Comparison of ENCODE assay signal across 1 fruit fly cellular context in genomic region chrX:9778545-9778944, dm6.
TF ChIP-seq lines count a peak whose summit lies in the region.

CG1354 (plus strand) TSS chrX:9778742.

TF ChIP-seq in whole organism, embryonic, 481 proteins besides CTCF, POLR2A, EP300 and RAD21 (continued from another document and continues in another):
- no peak for TF ChIP-seq PHDP (tag; optimal IDR thresholded peaks at IDR 0.05; lab: Kevin White, UChicago)
- no peak for TF ChIP-seq CG15073 (GFP tag; optimal IDR thresholded peaks at IDR 0.05; lab: Kevin White, UChicago)
- TF ChIP-seq CG42726 (GFP tag; IDR thresholded peaks at IDR 0.05; lab: Robert Waterston, UW; ENCODE audit: partially characterized antibody): peak; percentile 82
- TF ChIP-seq CG10321 (GFP tag; IDR thresholded peaks at IDR 0.05; lab: Robert Waterston, UW): peak; percentile 77
- peak; percentile 62 for TF ChIP-seq Atf3 (GFP tag; optimal IDR thresholded peaks at IDR 0.05; lab: Kevin White, UChicago)
- TF ChIP-seq repo (GFP tag; optimal IDR thresholded peaks at IDR 0.05; lab: Kevin White, UChicago): peak; percentile 55
- TF ChIP-seq Usf (GFP tag; optimal IDR thresholded peaks at IDR 0.05; lab: Kevin White, UChicago): peak; percentile 68
- peak; percentile 68; the same call in 2 of the 3 replicates for TF ChIP-seq H15 (GFP tag; IDR thresholded peaks at IDR 0.05; lab: Robert Waterston, UW)
- TF ChIP-seq Bgb (GFP tag; IDR thresholded peaks at IDR 0.05; lab: Robert Waterston, UW; ENCODE audit: partially characterized antibody): peak; percentile 62
- TF ChIP-seq CG34224 (GFP tag; IDR thresholded peaks at IDR 0.05; lab: Robert Waterston, UW; ENCODE audit: partially characterized antibody): peak; percentile 27; the same call in 1 of the 3 replicates
- TF ChIP-seq CG6272 (GFP tag; IDR thresholded peaks at IDR 0.05; lab: Robert Waterston, UW): peak; percentile 41; the same call in 1 of the 2 replicates
- TF ChIP-seq CG33557 (GFP tag; optimal IDR thresholded peaks at IDR 0.05; lab: Kevin White, UChicago): peak; percentile 15
- no peak for TF ChIP-seq Dfd (GFP tag; optimal IDR thresholded peaks at IDR 0.05; lab: Kevin White, UChicago)
- TF ChIP-seq stc (GFP tag; IDR thresholded peaks at IDR 0.05; lab: Robert Waterston, UW): peak; percentile 43; the same call in 1 of the 2 replicates
- peak; percentile 31; the same call in 1 of the 2 replicates for TF ChIP-seq CG31224 (GFP tag; IDR thresholded peaks at IDR 0.05; lab: Robert Waterston, UW)
- peak; percentile 59 for TF ChIP-seq nmo (GFP tag; optimal IDR thresholded peaks at IDR 0.05; lab: Kevin White, UChicago)
- no peak for TF ChIP-seq CG15269 (tag; optimal IDR thresholded peaks at IDR 0.05; lab: Kevin White, UChicago)
- no peak for TF ChIP-seq CG18476 (GFP tag; optimal IDR thresholded peaks at IDR 0.05; lab: Kevin White, UChicago)
- no peak for TF ChIP-seq Scr (GFP tag; IDR thresholded peaks at IDR 0.05; lab: Robert Waterston, UW; ENCODE audit: partially characterized antibody)
- no peak for TF ChIP-seq zen2 (GFP tag; IDR thresholded peaks at IDR 0.05; lab: Robert Waterston, UW; ENCODE audit: partially characterized antibody)
- peak; percentile 48; the same call in 1 of the 2 replicates for TF ChIP-seq CG13287 (GFP tag; IDR thresholded peaks at IDR 0.05; lab: Robert Waterston, UW; ENCODE audit: partially characterized antibody)
- no peak for TF ChIP-seq Tbp (GFP tag; optimal IDR thresholded peaks at IDR 0.05; lab: Kevin White, UChicago)
- peak; percentile 69 for TF ChIP-seq CG10267 (tag; optimal IDR thresholded peaks at IDR 0.05; lab: Kevin White, UChicago)
- TF ChIP-seq CG13296 (GFP tag; optimal IDR thresholded peaks at IDR 0.05; lab: Kevin White, UChicago): no peak
- no peak for TF ChIP-seq crol (GFP tag; IDR thresholded peaks at IDR 0.05; lab: Robert Waterston, UW)
- peak; percentile 10 for TF ChIP-seq twi (tag; optimal IDR thresholded peaks at IDR 0.05; lab: Kevin White, UChicago)
- no peak for TF ChIP-seq CG15479 (GFP tag; optimal IDR thresholded peaks at IDR 0.05; lab: Kevin White, UChicago)
- TF ChIP-seq Hr3 (GFP tag; optimal IDR thresholded peaks at IDR 0.05; lab: Kevin White, UChicago): peak; percentile 61
- TF ChIP-seq nerfin-2 (GFP tag; IDR thresholded peaks at IDR 0.05; lab: Robert Waterston, UW; ENCODE audit: partially characterized antibody): no peak
- peak; percentile 41 for TF ChIP-seq CG30431 (GFP tag; optimal IDR thresholded peaks at IDR 0.05; lab: Kevin White, UChicago)
- TF ChIP-seq MBD-R2 (GFP tag; IDR thresholded peaks at IDR 0.05; lab: Robert Waterston, UW): peak; percentile 94
- no peak for TF ChIP-seq CG43689 (GFP tag; IDR thresholded peaks at IDR 0.05; lab: Robert Waterston, UW)
- peak; percentile 42 for TF ChIP-seq CG12236 (GFP tag; optimal IDR thresholded peaks at IDR 0.05; lab: Kevin White, UChicago)
- TF ChIP-seq CG4282 (GFP tag; optimal IDR thresholded peaks at IDR 0.05; lab: Kevin White, UChicago): no peak
- TF ChIP-seq CG6654 (GFP tag; optimal IDR thresholded peaks at IDR 0.05; lab: Kevin White, UChicago): no peak
- TF ChIP-seq Hr78 (GFP tag; optimal IDR thresholded peaks at IDR 0.05; lab: Kevin White, UChicago): no peak
- peak; percentile 76 for TF ChIP-seq E2f1 (GFP tag; IDR thresholded peaks at IDR 0.05; lab: Robert Waterston, UW)
- TF ChIP-seq ci (GFP tag; IDR thresholded peaks at IDR 0.05; lab: Robert Waterston, UW): peak; percentile 91
- no peak for TF ChIP-seq fd96Cb (tag; optimal IDR thresholded peaks at IDR 0.05; lab: Kevin White, UChicago)
- no peak for TF ChIP-seq dmrt99B (tag; optimal IDR thresholded peaks at IDR 0.05; lab: Kevin White, UChicago)
- peak in 1 of 2 experiments; percentile 48 for TF ChIP-seq bsh (GFP tag; optimal IDR thresholded peaks at IDR 0.05; lab: Kevin White, UChicago)
- peak; percentile 30 for TF ChIP-seq CG34376 (GFP tag; optimal IDR thresholded peaks at IDR 0.05; lab: Kevin White, UChicago)
- TF ChIP-seq CG17802 (tag; optimal IDR thresholded peaks at IDR 0.05; lab: Kevin White, UChicago): peak; percentile 44
- peak; percentile 67 for TF ChIP-seq lilli (GFP tag; optimal IDR thresholded peaks at IDR 0.05; lab: Kevin White, UChicago)
- TF ChIP-seq pho (GFP tag; optimal IDR thresholded peaks at IDR 0.05; lab: Kevin White, UChicago): peak; percentile 64
- no peak for TF ChIP-seq Doc2 (GFP tag; IDR thresholded peaks at IDR 0.05; lab: Robert Waterston, UW)
- peak; percentile 61 for TF ChIP-seq p53 (GFP tag; optimal IDR thresholded peaks at IDR 0.05; lab: Kevin White, UChicago)
- peak; percentile 58 for TF ChIP-seq CG10366 (GFP tag; IDR thresholded peaks at IDR 0.05; lab: Robert Waterston, UW)
- TF ChIP-seq bbx (GFP tag; IDR thresholded peaks at IDR 0.05; lab: Robert Waterston, UW; ENCODE audit: partially characterized antibody): peak; percentile 62; the same call in 1 of the 2 replicates
- peak; percentile 42 for TF ChIP-seq btn (GFP tag; optimal IDR thresholded peaks at IDR 0.05; lab: Kevin White, UChicago)
- TF ChIP-seq CG12071 (GFP tag; optimal IDR thresholded peaks at IDR 0.05; lab: Kevin White, UChicago): no peak
- TF ChIP-seq sens (GFP tag; lab: Kevin White, UChicago): peak; percentile 88
- TF ChIP-seq wdn (GFP tag; IDR thresholded peaks at IDR 0.05; lab: Robert Waterston, UW): no peak
- TF ChIP-seq pb (GFP tag; optimal IDR thresholded peaks at IDR 0.05; lab: Kevin White, UChicago): peak; percentile 63
- TF ChIP-seq grau (tag; optimal IDR thresholded peaks at IDR 0.05; lab: Kevin White, UChicago): peak; percentile 61
- TF ChIP-seq pfk (GFP tag; optimal IDR thresholded peaks at IDR 0.05; lab: Kevin White, UChicago): peak; percentile 13
- no peak for TF ChIP-seq CG14860 (GFP tag; IDR thresholded peaks at IDR 0.05; lab: Robert Waterston, UW; ENCODE audit: partially characterized antibody)
- no peak for TF ChIP-seq so (GFP tag; IDR thresholded peaks at IDR 0.05; lab: Robert Waterston, UW)
- TF ChIP-seq CG3065 (GFP tag; optimal IDR thresholded peaks at IDR 0.05; lab: Kevin White, UChicago): peak; percentile 40
- peak in 1 of 2 experiments; percentile 65 for TF ChIP-seq insv (GFP tag; optimal IDR thresholded peaks at IDR 0.05; lab: Kevin White, UChicago)
- no peak for TF ChIP-seq Asciz (GFP tag; optimal IDR thresholded peaks at IDR 0.05; lab: Kevin White, UChicago)
- TF ChIP-seq CG15011 (GFP tag; optimal IDR thresholded peaks at IDR 0.05; lab: Kevin White, UChicago): no peak
- TF ChIP-seq Doc3 (GFP tag; IDR thresholded peaks at IDR 0.05; lab: Robert Waterston, UW; ENCODE audit: partially characterized antibody): no peak
- peak; percentile 58; the same call in 1 of the 2 replicates for TF ChIP-seq gsb (GFP tag; IDR thresholded peaks at IDR 0.05; lab: Robert Waterston, UW)
- peak; percentile 47 for TF ChIP-seq Dek (tag; optimal IDR thresholded peaks at IDR 0.05; lab: Kevin White, UChicago)
- TF ChIP-seq gt (GFP tag; IDR thresholded peaks at IDR 0.05; lab: Robert Waterston, UW): no peak
- TF ChIP-seq CG6813 (GFP tag; optimal IDR thresholded peaks at IDR 0.05; lab: Kevin White, UChicago): peak; percentile 64
- TF ChIP-seq CG34422 (GFP tag; IDR thresholded peaks at IDR 0.05; lab: Robert Waterston, UW): peak; percentile 94
- peak; percentile 49 for TF ChIP-seq fu2 (GFP tag; optimal IDR thresholded peaks at IDR 0.05; lab: Kevin White, UChicago)
- peak; percentile 68 for TF ChIP-seq CG2875 (GFP tag; optimal IDR thresholded peaks at IDR 0.05; lab: Kevin White, UChicago)
- peak; percentile 62; the same call in 1 of the 2 replicates for TF ChIP-seq CG9215 (GFP tag; IDR thresholded peaks at IDR 0.05; lab: Robert Waterston, UW)
- TF ChIP-seq jigr1 (GFP tag; IDR thresholded peaks at IDR 0.05; lab: Robert Waterston, UW): no peak
- TF ChIP-seq CG5180 (GFP tag; optimal IDR thresholded peaks at IDR 0.05; lab: Kevin White, UChicago): peak; percentile 5
- TF ChIP-seq knrl (GFP tag; IDR thresholded peaks at IDR 0.05; lab: Robert Waterston, UW; ENCODE audit: partially characterized antibody): peak; percentile 41; the same call in 1 of the 3 replicates
- peak; percentile 69 for TF ChIP-seq CG15696 (tag; optimal IDR thresholded peaks at IDR 0.05; lab: Kevin White, UChicago)
- TF ChIP-seq Sry-β (GFP tag; optimal IDR thresholded peaks at IDR 0.05; lab: Kevin White, UChicago): no peak
- TF ChIP-seq CG10431 (GFP tag; optimal IDR thresholded peaks at IDR 0.05; lab: Kevin White, UChicago): peak; percentile 15
- peak; percentile 58 for TF ChIP-seq Dref (GFP tag; IDR thresholded peaks at IDR 0.05; lab: Robert Waterston, UW)
- TF ChIP-seq amos (GFP tag; IDR thresholded peaks at IDR 0.05; lab: Robert Waterston, UW; ENCODE audit: partially characterized antibody): peak; percentile 51; the same call in 1 of the 2 replicates
- TF ChIP-seq lola (GFP tag; optimal IDR thresholded peaks at IDR 0.05; lab: Kevin White, UChicago): peak in 1 of 3 experiments; percentile 4
- peak; percentile 47 for TF ChIP-seq CoRest (tag; optimal IDR thresholded peaks at IDR 0.05; lab: Kevin White, UChicago)
- no peak for TF ChIP-seq ac (GFP tag; optimal IDR thresholded peaks at IDR 0.05; lab: Kevin White, UChicago)
- peak; percentile 92 for TF ChIP-seq dm (GFP tag; optimal IDR thresholded peaks at IDR 0.05; lab: Kevin White, UChicago)
- TF ChIP-seq Hmx (GFP tag; optimal IDR thresholded peaks at IDR 0.05; lab: Kevin White, UChicago): no peak
- peak; percentile 8 for TF ChIP-seq kni (GFP tag; optimal IDR thresholded peaks at IDR 0.05; lab: Kevin White, UChicago)
- peak; percentile 62 for TF ChIP-seq maf-S (GFP tag; optimal IDR thresholded peaks at IDR 0.05; lab: Kevin White, UChicago)
- TF ChIP-seq Hand (GFP tag; optimal IDR thresholded peaks at IDR 0.05; lab: Kevin White, UChicago): no peak
- peak; percentile 52 for TF ChIP-seq zen (tag; optimal IDR thresholded peaks at IDR 0.05; lab: Kevin White, UChicago)
- peak; percentile 84 for TF ChIP-seq CHES-1-like (GFP tag; optimal IDR thresholded peaks at IDR 0.05; lab: Kevin White, UChicago)
- TF ChIP-seq CG14014 (GFP tag; IDR thresholded peaks at IDR 0.05; lab: Robert Waterston, UW): peak; percentile 75
- TF ChIP-seq emc (GFP tag; optimal IDR thresholded peaks at IDR 0.05; lab: Kevin White, UChicago): peak; percentile 53
- TF ChIP-seq C15 (GFP tag; IDR thresholded peaks at IDR 0.05; lab: Robert Waterston, UW): 0 out of 3 replicates have a peak, but pooled peaks have one; percentile 50
- peak; percentile 89 for TF ChIP-seq CG1603 (tag; optimal IDR thresholded peaks at IDR 0.05; lab: Kevin White, UChicago)
- TF ChIP-seq Awh (GFP tag; IDR thresholded peaks at IDR 0.05; lab: Robert Waterston, UW): no peak
- TF ChIP-seq gfzf (GFP tag; optimal IDR thresholded peaks at IDR 0.05; lab: Kevin White, UChicago): peak; percentile 40
- TF ChIP-seq CG3838 (GFP tag; optimal IDR thresholded peaks at IDR 0.05; lab: Kevin White, UChicago): no peak
- TF ChIP-seq CG8478 (optimal IDR thresholded peaks at IDR 0.05; lab: Kevin White, UChicago): no peak
- TF ChIP-seq h (optimal IDR thresholded peaks at IDR 0.05; lab: Kevin White, UChicago): no peak
- TF ChIP-seq sima (GFP tag; optimal IDR thresholded peaks at IDR 0.05; lab: Kevin White, UChicago): peak; percentile 14
- TF ChIP-seq trh (GFP tag; optimal IDR thresholded peaks at IDR 0.05; lab: Kevin White, UChicago): no peak
- TF ChIP-seq CG31365 (tag; optimal IDR thresholded peaks at IDR 0.05; lab: Kevin White, UChicago): peak; percentile 58
- TF ChIP-seq cwo (GFP tag; optimal IDR thresholded peaks at IDR 0.05; lab: Kevin White, UChicago): no peak
- no peak for TF ChIP-seq oc (tag; optimal IDR thresholded peaks at IDR 0.05; lab: Kevin White, UChicago)
- peak; percentile 7 for TF ChIP-seq CG8388 (GFP tag; optimal IDR thresholded peaks at IDR 0.05; lab: Kevin White, UChicago)
- peak; percentile 63 for TF ChIP-seq CG12769 (tag; optimal IDR thresholded peaks at IDR 0.05; lab: Kevin White, UChicago)
- TF ChIP-seq peb (GFP tag; IDR thresholded peaks at IDR 0.05; lab: Robert Waterston, UW): 0 out of 2 replicates have a peak, but pooled peaks have one; percentile 27
- TF ChIP-seq CG9797 (GFP tag; optimal IDR thresholded peaks at IDR 0.05; lab: Kevin White, UChicago): peak; percentile 44
- peak; percentile 80 for TF ChIP-seq dysf (GFP tag; IDR thresholded peaks at IDR 0.05; lab: Robert Waterston, UW)
- peak; percentile 57; the same call in 2 of the 3 replicates for TF ChIP-seq CG17361 (GFP tag; IDR thresholded peaks at IDR 0.05; lab: Robert Waterston, UW)
- peak; percentile 35 for TF ChIP-seq CG6765 (GFP tag; optimal IDR thresholded peaks at IDR 0.05; lab: Kevin White, UChicago)
- TF ChIP-seq CG12744 (GFP tag; optimal IDR thresholded peaks at IDR 0.05; lab: Kevin White, UChicago): peak; percentile 59
- peak; percentile 32 for TF ChIP-seq shn (GFP tag; optimal IDR thresholded peaks at IDR 0.05; lab: Kevin White, UChicago)
- TF ChIP-seq danr (GFP tag; IDR thresholded peaks at IDR 0.05; lab: Robert Waterston, UW): no peak
- no peak for TF ChIP-seq luna (GFP tag; optimal IDR thresholded peaks at IDR 0.05; lab: Kevin White, UChicago)
- TF ChIP-seq CG4854 (GFP tag; optimal IDR thresholded peaks at IDR 0.05; lab: Kevin White, UChicago): peak; percentile 47
- TF ChIP-seq CG11504 (tag; optimal IDR thresholded peaks at IDR 0.05; lab: Kevin White, UChicago): peak; percentile 68
- no peak for TF ChIP-seq lov (optimal IDR thresholded peaks at IDR 0.05; lab: Kevin White, UChicago)
- TF ChIP-seq lov (GFP tag; IDR thresholded peaks at IDR 0.05; lab: Robert Waterston, UW): peak; percentile 84
- no peak for TF ChIP-seq ab (GFP tag; optimal IDR thresholded peaks at IDR 0.05; lab: Kevin White, UChicago)
- peak; percentile 72; the same call in 2 of the 4 replicates for TF ChIP-seq chinmo (GFP tag; IDR thresholded peaks at IDR 0.05; lab: Robert Waterston, UW; ENCODE audit: partially characterized antibody)
- TF ChIP-seq CG8924 (tag; optimal IDR thresholded peaks at IDR 0.05; lab: Kevin White, UChicago): peak; percentile 60
- TF ChIP-seq CG10543 (GFP tag; optimal IDR thresholded peaks at IDR 0.05; lab: Kevin White, UChicago): peak; percentile 49
- TF ChIP-seq sisA (GFP tag; IDR thresholded peaks at IDR 0.05; lab: Robert Waterston, UW): peak; percentile 85
- peak; percentile 49 for TF ChIP-seq stwl (tag; optimal IDR thresholded peaks at IDR 0.05; lab: Kevin White, UChicago)
- peak; percentile 75 to 80 for TF ChIP-seq dpn (GFP tag; optimal IDR thresholded peaks at IDR 0.05; lab: Kevin White, UChicago)
- peak; percentile 74 for TF ChIP-seq mam (GFP tag; optimal IDR thresholded peaks at IDR 0.05; lab: Kevin White, UChicago)
- TF ChIP-seq CG32532 (GFP tag; IDR thresholded peaks at IDR 0.05; lab: Robert Waterston, UW): peak; percentile 92
- peak; percentile 34 for TF ChIP-seq zfh2 (GFP tag; optimal IDR thresholded peaks at IDR 0.05; lab: Kevin White, UChicago)
- 0 out of 3 replicates have a peak, but pooled peaks have one; percentile 20 for TF ChIP-seq CG11093 (GFP tag; IDR thresholded peaks at IDR 0.05; lab: Robert Waterston, UW)
